Worm (Caenorhabditis elegans) whole organism, L3 larva: ENCODE measurements around the gene Y71H10B.1.

Experiments
- R02D3.7 ChIP-seq: fragments of 150-350 bp; optimal IDR thresholded peaks from 2 replicates; lab custom pipeline; 2014; ENCODE audit warnings: missing biosample characterization, missing genetic modification characterization
- ZK546.5 ChIP-seq: sonication (generic microtip); optimal IDR thresholded peaks from 2 replicates; lab custom pipeline; 2017; ENCODE audit warnings: missing biosample characterization, missing genetic modification characterization
- ceh-16 ChIP-seq: sonication (generic microtip); optimal IDR thresholded peaks from 2 replicates; lab custom pipeline; 2017; ENCODE audit warnings: missing biosample characterization, missing genetic modification characterization
- ceh-28 ChIP-seq: fragments of 150-350 bp; optimal IDR thresholded peaks from 2 replicates; lab custom pipeline; 2014; ENCODE audit warnings: missing biosample characterization, missing genetic modification reagents, missing genetic modification characterization
- ceh-82 ChIP-seq: fragments of 150-350 bp; optimal IDR thresholded peaks from 2 replicates; lab custom pipeline; 2014; ENCODE audit warnings: missing biosample characterization, missing genetic modification characterization
- ceh-9 ChIP-seq: sonication (generic microtip); optimal IDR thresholded peaks from 2 replicates; lab custom pipeline; 2018; ENCODE audit warnings: missing biosample characterization, missing genetic modification characterization
- egl-27 ChIP-seq: sonication (generic microtip); optimal IDR thresholded peaks from 4 replicates; lab custom pipeline; 2017; ENCODE audit warnings: missing biosample characterization, missing genetic modification reagents, missing genetic modification characterization
- elt-1 ChIP-seq: fragments of 150-350 bp; optimal IDR thresholded peaks from 2 replicates; lab custom pipeline; 2014; ENCODE audit warnings: missing biosample characterization, missing genetic modification characterization
- elt-2 ChIP-seq: sonication (generic microtip); optimal IDR thresholded peaks from 2 replicates; lab custom pipeline; 2016; ENCODE audit warnings: missing genetic modification reagents, mild to moderate bottlenecking, missing genetic modification characterization, missing compliant biosample characterization
- elt-3 ChIP-seq, 3 experiments: fragments of 150-350 bp in 1 of 3; sonication (generic microtip) in 2 of 3; optimal IDR thresholded peaks; 2 replicates in 2 of 3; 4 replicates in 1 of 3; lab custom pipeline; 2014 to 2017; ENCODE audit warnings: missing biosample characterization in 3 of 3, missing genetic modification characterization in 3 of 3
- eor-1 ChIP-seq, 2 experiments: fragments of 150-350 bp; optimal IDR thresholded peaks; 2 replicates each; lab custom pipeline; 2014 to 2018; ENCODE audit warnings: missing biosample characterization in 2 of 2, missing genetic modification characterization in 2 of 2
- fkh-2 ChIP-seq: fragments of 150-350 bp; optimal IDR thresholded peaks from 2 replicates; lab custom pipeline; 2014; ENCODE audit warnings: missing biosample characterization, missing genetic modification reagents, missing genetic modification characterization
- fos-1 ChIP-seq: fragments of 150-350 bp; optimal IDR thresholded peaks from 2 replicates; lab custom pipeline; 2014; ENCODE audit warnings: missing biosample characterization, missing genetic modification characterization
- jun-1 ChIP-seq: fragments of 150-350 bp; optimal IDR thresholded peaks from 2 replicates; lab custom pipeline; 2014; ENCODE audit warnings: missing biosample characterization, missing genetic modification reagents, missing genetic modification characterization
- lsy-12 ChIP-seq: sonication (generic microtip); optimal IDR thresholded peaks from 2 replicates; lab custom pipeline; 2016; ENCODE audit warnings: mild to moderate bottlenecking, missing genetic modification characterization, missing compliant biosample characterization
- mml-1 ChIP-seq: fragments of 150-350 bp; sonication (generic microtip); optimal IDR thresholded peaks from 3 replicates; lab custom pipeline; 2014; ENCODE audit warnings: missing biosample characterization, missing genetic modification characterization
- nfya-1 ChIP-seq: sonication (generic microtip); optimal IDR thresholded peaks from 2 replicates; lab custom pipeline; 2017; ENCODE audit warnings: missing genetic modification characterization, mild to moderate bottlenecking, missing compliant biosample characterization, antibody characterized with exemption, moderate library complexity; ENCODE audit not compliant: insufficient read depth
- nhr-11 ChIP-seq: fragments of 150-350 bp; optimal IDR thresholded peaks from 2 replicates; lab custom pipeline; 2014; ENCODE audit warnings: missing biosample characterization, missing genetic modification characterization
- nhr-23 ChIP-seq: fragments of 150-350 bp; optimal IDR thresholded peaks from 2 replicates; lab custom pipeline; 2014; ENCODE audit warnings: missing biosample characterization, missing genetic modification reagents, missing genetic modification characterization
- nhr-237 ChIP-seq: fragments of 150-350 bp; optimal IDR thresholded peaks from 2 replicates; lab custom pipeline; 2014; ENCODE audit warnings: missing biosample characterization, missing genetic modification characterization
- nhr-25 ChIP-seq: sonication (generic microtip); optimal IDR thresholded peaks from 2 replicates; lab custom pipeline; 2017; ENCODE audit warnings: missing biosample characterization, missing genetic modification characterization
- nhr-43 ChIP-seq: sonication (generic microtip); optimal IDR thresholded peaks from 2 replicates; lab custom pipeline; 2016; ENCODE audit warnings: mild to moderate bottlenecking, missing genetic modification characterization, missing compliant biosample characterization; ENCODE audit not compliant: poor library complexity, severe bottlenecking
- nhr-76 ChIP-seq: fragments of 150-350 bp; sonication (generic microtip); optimal IDR thresholded peaks from 5 replicates; lab custom pipeline; 2014; ENCODE audit warnings: missing biosample characterization, missing genetic modification characterization
- nhr-77 ChIP-seq: fragments of 150-350 bp; optimal IDR thresholded peaks from 2 replicates; lab custom pipeline; 2014; ENCODE audit warnings: missing biosample characterization, missing genetic modification characterization
- pha-4 ChIP-seq: fragments of 150-350 bp; optimal IDR thresholded peaks from 2 replicates; lab custom pipeline; 2014; ENCODE audit warnings: missing biosample characterization, missing genetic modification reagents, missing genetic modification characterization
- pqm-1 ChIP-seq: fragments of 150-350 bp; optimal IDR thresholded peaks from 2 replicates; lab custom pipeline; 2017; ENCODE audit warnings: missing biosample characterization, missing genetic modification characterization, inconsistent platforms
- skn-1 ChIP-seq: fragments of 150-350 bp; optimal IDR thresholded peaks from 2 replicates; lab custom pipeline; 2014; ENCODE audit warnings: missing biosample characterization, missing genetic modification characterization
- snpc-4 ChIP-seq: fragments of 150-350 bp; optimal IDR thresholded peaks from 2 replicates; lab custom pipeline; 2014; ENCODE audit warnings: missing biosample characterization, missing genetic modification characterization
- unc-39 ChIP-seq: sonication (generic microtip); optimal IDR thresholded peaks from 4 replicates; lab custom pipeline; 2017; ENCODE audit warnings: missing biosample characterization, missing genetic modification characterization
- unc-62 ChIP-seq: fragments of 150-350 bp; sonication (generic microtip); optimal IDR thresholded peaks from 4 replicates; lab custom pipeline; 2014; ENCODE audit warnings: missing biosample characterization, missing genetic modification reagents, missing genetic modification characterization
- zag-1 ChIP-seq: fragments of 150-350 bp; optimal IDR thresholded peaks from 2 replicates; lab custom pipeline; 2014; ENCODE audit warnings: missing biosample characterization, missing genetic modification characterization
- ztf-4 ChIP-seq: fragments of 150-350 bp; optimal IDR thresholded peaks from 2 replicates; lab custom pipeline; 2014; ENCODE audit warnings: missing biosample characterization, missing genetic modification characterization

Gene Y71H10B.1

DNA sequence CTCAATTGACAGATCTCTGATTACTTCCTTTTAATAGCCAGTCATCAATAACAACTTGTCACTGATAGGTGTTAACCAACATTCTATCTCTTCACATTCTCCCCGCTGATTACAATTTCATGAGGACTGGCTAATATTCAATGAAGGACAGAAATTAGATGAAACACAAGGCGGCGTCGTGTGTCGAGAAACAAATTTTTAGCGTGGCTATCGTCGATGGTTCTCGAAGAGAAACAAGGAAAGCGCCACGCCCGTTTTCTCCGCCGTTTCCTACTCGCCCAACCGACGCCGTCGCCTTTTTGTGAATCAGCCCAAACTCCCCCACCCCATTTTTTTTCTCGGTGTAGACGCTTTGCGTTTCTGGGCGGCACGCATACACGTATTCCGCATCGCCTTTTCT, 23.9 kb upstream of the Y71H10B.1 start, which contains the start of gene F53B3.6:
Gene F53B3.6, plus strand, starts transcription at position 284 of the 400 bp plus-strand sequence.
- TF ChIP-seq nfya-1 (tag; lab: Kevin White, UChicago) (no peak), nhr-23 (tag; lab: Kevin White, UChicago) (peak; percentile 13), nhr-25 (tag; lab: Kevin White, UChicago) (peak; percentile 36), nhr-43 (tag; lab: Kevin White, UChicago) (peak; percentile 44), fkh-2 (tag; lab: Kevin White, UChicago) (no peak)

- TF ChIP-seq egl-27 (tag; lab: Kevin White, UChicago), result no peak
- no peak for TF ChIP-seq mml-1
- TF ChIP-seq pha-4 (tag; lab: Kevin White, UChicago), result no peak
- no peak for TF ChIP-seq eor-1 (tag; optimal IDR thresholded peaks at IDR 0.05; lab: Kevin White, UChicago)
- no peak for TF ChIP-seq jun-1 (tag; lab: Kevin White, UChicago)
- no peak for TF ChIP-seq R02D3.7 (tag; lab: Kevin White, UChicago)
- no peak for TF ChIP-seq nhr-76 (tag; lab: Kevin White, UChicago)
- TF ChIP-seq fkh-2 (tag; lab: Kevin White, UChicago), result no peak
- no peak for TF ChIP-seq ceh-16
- TF ChIP-seq ztf-4 (tag; lab: Kevin White, UChicago), result no peak
- no peak for TF ChIP-seq nhr-25 (tag; lab: Kevin White, UChicago)
- TF ChIP-seq ceh-82 (tag; lab: Kevin White, UChicago), result no peak
- TF ChIP-seq nhr-43 (tag; lab: Kevin White, UChicago), result no peak
- TF ChIP-seq elt-1, result no peak
- TF ChIP-seq nhr-77 (tag; lab: Kevin White, UChicago), result no peak
- no peak for TF ChIP-seq ceh-9 (tag; lab: Kevin White, UChicago)
- no peak for TF ChIP-seq zag-1 (tag; lab: Kevin White, UChicago)
- TF ChIP-seq ceh-28, result no peak
- no peak for TF ChIP-seq unc-62
- TF ChIP-seq nhr-237, result no peak
Observed at ce11 chrX:2862372-2862771, 22.3 kb upstream of the Y71H10B.1 start, which contains the start of gene comt-1. TSS of gene comt-1 (minus strand) at chrX:2862472.

DNA sequence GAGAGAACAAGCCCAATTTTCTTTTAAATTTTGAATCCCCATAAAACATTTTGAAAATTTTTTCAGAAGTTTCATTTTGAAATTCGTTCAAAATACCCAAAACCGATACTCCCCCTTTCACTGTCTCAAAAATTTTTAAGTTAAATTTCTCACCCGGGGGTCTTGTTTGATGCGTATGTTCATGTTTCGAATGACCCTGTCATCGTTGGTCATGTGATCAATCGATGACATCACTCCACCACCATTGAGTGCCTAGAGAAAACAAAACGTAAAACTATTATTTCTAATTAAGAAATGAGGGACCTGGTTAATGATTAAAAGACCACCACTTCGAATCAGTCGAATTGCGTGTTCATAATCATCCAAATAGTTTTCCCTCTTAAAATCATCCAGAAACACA, 18.3 kb upstream of the Y71H10B.1 start:
- TF ChIP-seq nhr-23 (tag; lab: Kevin White, UChicago) (peak; percentile 71), nhr-43 (tag; lab: Kevin White, UChicago) (peak; percentile 23), lsy-12 (no peak), nhr-237 (no peak), nhr-25 (tag; lab: Kevin White, UChicago) (peak; percentile 77), pqm-1 (no peak), nfya-1 (tag; lab: Kevin White, UChicago) (peak; percentile 22), fkh-2 (tag; lab: Kevin White, UChicago) (no peak)

ce11 chrX:2857070-2857825, 17.2 kb upstream of the Y71H10B.1 start, which contains the start of gene tra-4:
TSS of gene tra-4 (minus strand) at chrX:2857603.
- TF ChIP-seq elt-3 (tag; optimal IDR thresholded peaks at IDR 0.05; lab: Kevin White, UChicago) (no peak), nhr-77 (tag; lab: Kevin White, UChicago) (no peak), elt-2 (tag; lab: Kevin White, UChicago) (no peak), pha-4 (tag; lab: Kevin White, UChicago) (peak; percentile 26), nhr-23 (tag; lab: Kevin White, UChicago) (peak; percentile 57), jun-1 (tag; lab: Kevin White, UChicago) (no peak), unc-39 (tag; lab: Kevin White, UChicago) (no peak), nhr-11 (tag; lab: Kevin White, UChicago) (no peak), snpc-4 (tag; lab: Kevin White, UChicago) (peak; percentile 36), fos-1 (tag; lab: Kevin White, UChicago) (no peak), nhr-43 (tag; lab: Kevin White, UChicago) (peak; percentile 6), ZK546.5 (tag; lab: Kevin White, UChicago) (no peak), egl-27 (tag; lab: Kevin White, UChicago) (no peak), nfya-1 (tag; lab: Kevin White, UChicago) (peak; percentile 37), ceh-28 (no peak), skn-1 (tag; lab: Kevin White, UChicago) (no peak), nhr-25 (tag; lab: Kevin White, UChicago) (peak; percentile 46)
- TF ChIP-seq, all 47 proteins: peak for 6
